Fruit fly (Drosophila melanogaster) whole organism, embryonic: Measurements from ENCODE around the gene RhoGAPp190.
A peak's percentile ranks its signal among the peaks of the same experiment; 100 is the strongest.

Experiments used
- C15 ChIP-seq: fragments of 200-800 bp; sonication (Bioruptor generic); IDR thresholded peaks from 3 replicates; pipeline ENCODE4 v1.3.6; 2022; ENCODE audit warnings: missing biosample characterization, missing genetic modification characterization
- CG11456 ChIP-seq: fragments of 200-800 bp; sonication (Bioruptor generic); IDR thresholded peaks from 3 replicates; pipeline ENCODE4 v1.3.6; 2022; ENCODE audit warnings: missing biosample characterization, missing genetic modification characterization
- CG11504 ChIP-seq: fragments of 200-800 bp; sonication (Bioruptor generic); optimal IDR thresholded peaks from 3 replicates; lab custom pipeline; 2019; ENCODE audit warnings: missing biosample characterization, mild to moderate bottlenecking, missing genetic modification characterization, moderate library complexity
- CG12071 ChIP-seq: fragments of 200-800 bp; sonication (Bioruptor generic); optimal IDR thresholded peaks from 3 replicates; lab custom pipeline; 2018; ENCODE audit warnings: missing biosample characterization, mild to moderate bottlenecking, missing genetic modification characterization
- CG14965 ChIP-seq: fragments of 200-800 bp; sonication (Bioruptor generic); optimal IDR thresholded peaks from 2 replicates; lab custom pipeline; 2016; ENCODE audit warnings: missing biosample characterization, missing genetic modification characterization, borderline replicate concordance
- CG17328 ChIP-seq: fragments of 200-800 bp; sonication (Bioruptor generic); IDR thresholded peaks from 2 replicates; pipeline ENCODE4 v1.3.6; 2022; ENCODE audit warnings: missing biosample characterization, missing genetic modification characterization
- CG17361 ChIP-seq: fragments of 200-800 bp; sonication (Bioruptor generic); IDR thresholded peaks from 3 replicates; pipeline ENCODE4 v1.3.6; 2022; ENCODE audit warnings: missing biosample characterization, missing genetic modification characterization
- CG2202 ChIP-seq: fragments of 200-800 bp; sonication (Bioruptor generic); optimal IDR thresholded peaks from 2 replicates; lab custom pipeline; 2018; ENCODE audit warnings: missing biosample characterization, mild to moderate bottlenecking, missing genetic modification characterization
- CG30020 ChIP-seq: fragments of 200-800 bp; optimal IDR thresholded peaks from 2 replicates; lab custom pipeline; 2019; ENCODE audit warnings: missing biosample characterization, mild to moderate bottlenecking, missing genetic modification characterization, moderate library complexity
- CG30431 ChIP-seq: fragments of 200-800 bp; sonication (Bioruptor generic); optimal IDR thresholded peaks from 2 replicates; lab custom pipeline; 2017; ENCODE audit warnings: missing biosample characterization, missing genetic modification characterization
- CG3407 ChIP-seq: fragments of 200-800 bp; sonication (Bioruptor generic); optimal IDR thresholded peaks from 2 replicates; lab custom pipeline; 2018; ENCODE audit warnings: missing biosample characterization, mild to moderate bottlenecking, missing genetic modification characterization
- CG3838 ChIP-seq: fragments of 200-800 bp; sonication (Bioruptor generic); optimal IDR thresholded peaks from 3 replicates; lab custom pipeline; 2016; ENCODE audit warnings: missing biosample characterization, missing genetic modification characterization
- CG42726 ChIP-seq: fragments of 200-800 bp; sonication (Bioruptor generic); IDR thresholded peaks from 2 replicates; pipeline ENCODE4 v1.3.6; 2022; ENCODE audit warnings: missing biosample characterization, missing genetic modification characterization; ENCODE audit not compliant: partially characterized antibody
- CG7556 ChIP-seq: fragments of 200-800 bp; sonication (Bioruptor generic); optimal IDR thresholded peaks from 2 replicates; lab custom pipeline; 2017; ENCODE audit warnings: missing biosample characterization, mild to moderate bottlenecking, missing genetic modification characterization
- CG8478 ChIP-seq: fragments of >200 bp; optimal IDR thresholded peaks from 2 replicates; lab custom pipeline; 2018
- CkIIα-i1 ChIP-seq: fragments of 200-800 bp; sonication (Bioruptor generic); IDR thresholded peaks from 2 replicates; pipeline ENCODE4 v1.3.6; 2022; ENCODE audit warnings: missing biosample characterization, missing genetic modification characterization
- D19A ChIP-seq: fragments of 200-800 bp; optimal IDR thresholded peaks from 3 replicates; lab custom pipeline; 2019; ENCODE audit warnings: missing biosample characterization, mild to moderate bottlenecking, missing genetic modification characterization, moderate library complexity
- Dbx ChIP-seq: fragments of 200-800 bp; sonication (Bioruptor generic); IDR thresholded peaks from 3 replicates; pipeline ENCODE4 v1.3.6; 2022; ENCODE audit warnings: missing biosample characterization, missing genetic modification characterization
- Dll ChIP-seq: fragments of 200-800 bp; sonication (Bioruptor generic); IDR thresholded peaks from 4 replicates; pipeline ENCODE4 v1.3.6; 2022; ENCODE audit warnings: missing biosample characterization, missing genetic modification characterization; ENCODE audit not compliant: partially characterized antibody
- Fer1 ChIP-seq: fragments of 200-800 bp; sonication (Bioruptor generic); optimal IDR thresholded peaks from 2 replicates; lab custom pipeline; 2017; ENCODE audit warnings: missing biosample characterization, mild to moderate bottlenecking, missing genetic modification characterization
- H15 ChIP-seq: fragments of 200-800 bp; sonication (Bioruptor generic); IDR thresholded peaks from 3 replicates; pipeline ENCODE4 v1.3.6; 2022; ENCODE audit warnings: missing biosample characterization, missing genetic modification characterization
- Hand ChIP-seq: fragments of 200-800 bp; sonication (Bioruptor generic); optimal IDR thresholded peaks from 2 replicates; lab custom pipeline; 2017; ENCODE audit warnings: mild to moderate bottlenecking, missing biosample characterization, missing genetic modification reagents, missing genetic modification characterization
- Hr3 ChIP-seq: fragments of 200-800 bp; sonication (Bioruptor generic); optimal IDR thresholded peaks from 3 replicates; lab custom pipeline; 2016; ENCODE audit warnings: missing biosample characterization, missing genetic modification characterization
- Hr78 ChIP-seq, 2 experiments: fragments of 200-800 bp in 1 of 2; fragments of >200 bp in 1 of 2; sonication (Bioruptor generic) in 1 of 2; optimal IDR thresholded peaks; 2 replicates each; lab custom pipeline; 2017 to 2019; ENCODE audit warnings: missing biosample characterization in 2 of 2, missing genetic modification characterization in 2 of 2, mild to moderate bottlenecking in 1 of 2, moderate library complexity in 1 of 2
- Jarid2 ChIP-seq: fragments of 200-800 bp; sonication (Bioruptor generic); optimal IDR thresholded peaks from 3 replicates; lab custom pipeline; 2017; ENCODE audit warnings: mild to moderate bottlenecking, missing biosample characterization, missing genetic modification reagents, missing genetic modification characterization
- Kr ChIP-seq: fragments of 200-800 bp; sonication (Bioruptor generic); optimal IDR thresholded peaks from 2 replicates; lab custom pipeline; 2017; ENCODE audit warnings: missing biosample characterization, mild to moderate bottlenecking, missing genetic modification characterization
- MBD-R2 ChIP-seq: fragments of 200-800 bp; sonication (Bioruptor generic); IDR thresholded peaks from 2 replicates; pipeline ENCODE4 v1.3.6; 2022; ENCODE audit warnings: missing biosample characterization, missing genetic modification characterization
- Mad ChIP-seq: fragments of 200-800 bp; sonication (Bioruptor generic); optimal IDR thresholded peaks from 2 replicates; lab custom pipeline; 2016; ENCODE audit warnings: missing biosample characterization, missing genetic modification characterization
- Med ChIP-seq: fragments of 200-800 bp; sonication (Bioruptor generic); peaks from one replicate; lab custom pipeline; 2016; ENCODE audit warnings: missing biosample characterization, missing genetic modification characterization, mild to moderate bottlenecking, inconsistent platforms, moderate library complexity
- NFAT ChIP-seq: fragments of 200-800 bp; sonication (Bioruptor generic); IDR thresholded peaks from 2 replicates; pipeline ENCODE4 v1.3.6; 2022; ENCODE audit warnings: missing biosample characterization, missing genetic modification characterization
- Pdp1 ChIP-seq, 2 experiments: fragments of 200-800 bp; sonication (Bioruptor generic); optimal IDR thresholded peaks; 3 replicates each; lab custom pipeline; 2016; ENCODE audit warnings: missing biosample characterization in 2 of 2, missing genetic modification characterization in 2 of 2, mild to moderate bottlenecking in 1 of 2, moderate library complexity in 1 of 2
- Stat92E ChIP-seq, 3 experiments: fragments of >200 bp in 2 of 3; fragments of 200-800 bp in 1 of 3; sonication (Bioruptor generic) in 1 of 3; optimal IDR thresholded peaks; 2 replicates each; lab custom pipeline; 2017 to 2019; ENCODE audit warnings: missing biosample characterization in 3 of 3, missing genetic modification characterization in 3 of 3, mild to moderate bottlenecking in 1 of 3, moderate library complexity in 1 of 3
- abd-A ChIP-seq: fragments of 200-800 bp; sonication (Bioruptor generic); optimal IDR thresholded peaks from 3 replicates; lab custom pipeline; 2019; ENCODE audit warnings: missing biosample characterization, mild to moderate bottlenecking, missing genetic modification characterization, moderate library complexity
- ash1 ChIP-seq: fragments of 200-800 bp; sonication (Bioruptor generic); optimal IDR thresholded peaks from 2 replicates; lab custom pipeline; 2018; ENCODE audit warnings: missing biosample characterization, mild to moderate bottlenecking, missing genetic modification characterization
- chif ChIP-seq, 2 experiments: fragments of 200-800 bp; sonication (Bioruptor generic); optimal IDR thresholded peaks; 3 replicates each; lab custom pipeline; 2016; ENCODE audit warnings: missing biosample characterization in 2 of 2, missing genetic modification characterization in 2 of 2
- chm ChIP-seq: fragments of 200-800 bp; sonication (Bioruptor generic); IDR thresholded peaks from 2 replicates; pipeline ENCODE4 v1.3.6; 2022; ENCODE audit warnings: missing biosample characterization, missing genetic modification characterization
- dan ChIP-seq: fragments of 200-800 bp; sonication (Bioruptor generic); IDR thresholded peaks from 2 replicates; pipeline ENCODE4 v1.3.6; 2022; ENCODE audit warnings: missing biosample characterization, missing genetic modification characterization
- dmrt99B ChIP-seq: fragments of 200-800 bp; sonication (Bioruptor generic); optimal IDR thresholded peaks from 2 replicates; lab custom pipeline; 2018; ENCODE audit warnings: missing biosample characterization, mild to moderate bottlenecking, missing genetic modification characterization, moderate library complexity
- fd3F ChIP-seq: fragments of 200-800 bp; sonication (Bioruptor generic); optimal IDR thresholded peaks from 2 replicates; lab custom pipeline; 2018; ENCODE audit warnings: missing biosample characterization, mild to moderate bottlenecking, missing genetic modification characterization, moderate library complexity
- ftz-f1 ChIP-seq: fragments of 200-800 bp; sonication (Bioruptor generic); optimal IDR thresholded peaks from 2 replicates; lab custom pipeline; 2016; ENCODE audit warnings: missing biosample characterization, missing genetic modification characterization
- gcm ChIP-seq: fragments of 200-800 bp; sonication (Bioruptor generic); optimal IDR thresholded peaks from 2 replicates; lab custom pipeline; 2019; ENCODE audit warnings: missing biosample characterization, mild to moderate bottlenecking, missing genetic modification characterization, moderate library complexity
- ham ChIP-seq: fragments of 200-800 bp; sonication (Bioruptor generic); IDR thresholded peaks from 2 replicates; pipeline ENCODE4 v1.3.6; 2022; ENCODE audit warnings: missing biosample characterization, missing genetic modification characterization
- maf-S ChIP-seq: fragments of 200-800 bp; sonication (Bioruptor generic); optimal IDR thresholded peaks from 2 replicates; lab custom pipeline; 2016; ENCODE audit warnings: missing biosample characterization, missing genetic modification characterization
- scrt ChIP-seq: fragments of 200-800 bp; sonication (Bioruptor generic); optimal IDR thresholded peaks from 2 replicates; lab custom pipeline; 2018; ENCODE audit warnings: missing biosample characterization, mild to moderate bottlenecking, missing genetic modification characterization, moderate library complexity
- sim ChIP-seq: fragments of 200-800 bp; sonication (Bioruptor generic); IDR thresholded peaks from 2 replicates; pipeline ENCODE4 v1.3.6; 2022; ENCODE audit warnings: missing biosample characterization, missing genetic modification characterization
- slou ChIP-seq: fragments of 200-800 bp; sonication (Bioruptor generic); optimal IDR thresholded peaks from 3 replicates; lab custom pipeline; 2016; ENCODE audit warnings: missing biosample characterization, missing genetic modification characterization
- slp2 ChIP-seq: fragments of 200-800 bp; sonication (Bioruptor generic); optimal IDR thresholded peaks from 2 replicates; lab custom pipeline; 2016; ENCODE audit warnings: missing biosample characterization, missing genetic modification characterization
- tx ChIP-seq: fragments of 200-800 bp; sonication (Bioruptor generic); optimal IDR thresholded peaks from 2 replicates; lab custom pipeline; 2016; ENCODE audit warnings: missing biosample characterization, missing genetic modification characterization
- z ChIP-seq: fragments of 200-800 bp; sonication (Bioruptor generic); IDR thresholded peaks from 3 replicates; pipeline ENCODE4 v1.3.6; 2022; ENCODE audit warnings: missing biosample characterization, missing genetic modification characterization

RhoGAPp190 gene

dm6 chrX:17698864-17699504 is 46.6 kb upstream of the RhoGAPp190 start (continued):
- TF ChIP-seq D19A (tag; lab: Kevin White, UChicago) (peak; percentile 99), CG14965 (GFP tag; lab: Kevin White, UChicago) (peak; percentile 18), C15 (GFP tag; lab: Robert Waterston, UW) (no peak), Dll (GFP tag; lab: Robert Waterston, UW) (no peak), gcm (GFP tag; lab: Kevin White, UChicago) (peak; percentile 86), sim (GFP tag; lab: Robert Waterston, UW) (peak; percentile 60), scrt (peak; percentile 85), Fer1 (GFP tag; lab: Kevin White, UChicago) (peak; percentile 90), dan (GFP tag; lab: Robert Waterston, UW) (no peak), fd3F (GFP tag; lab: Kevin White, UChicago) (peak; percentile 78), dmrt99B (tag; lab: Kevin White, UChicago) (peak; percentile 91), NFAT (GFP tag; lab: Robert Waterston, UW) (no peak), Jarid2 (GFP tag; lab: Kevin White, UChicago) (peak; percentile 57), CG30431 (GFP tag; lab: Kevin White, UChicago) (peak; percentile 74), Mad (peak; percentile 81), Hr78 (GFP tag; optimal IDR thresholded peaks at IDR 0.05; lab: Kevin White, UChicago) (peak in 1 of 2 experiments; percentile 70), Stat92E (GFP tag; optimal IDR thresholded peaks at IDR 0.05; lab: Kevin White, UChicago) (peak in 1 of 3 experiments; percentile 58), Kr (GFP tag; lab: Kevin White, UChicago) (no peak), slp2 (peak; percentile 72), Med (GFP tag; lab: Kevin White, UChicago) (peak; percentile 94), slou (GFP tag; lab: Kevin White, UChicago) (peak; percentile 72), Hr3 (GFP tag; lab: Kevin White, UChicago) (peak; percentile 84), ham (0 out of 2 replicates have a peak, but pooled peaks have one; percentile 39), chif (GFP tag; optimal IDR thresholded peaks at IDR 0.05; lab: Kevin White, UChicago) (peak; percentile 69 to 86), CG30020 (tag; lab: Kevin White, UChicago) (peak; percentile 67), CG8478 (no peak), H15 (GFP tag; lab: Robert Waterston, UW) (peak; percentile 57; the same call in 1 of the 3 replicates), Pdp1 (GFP tag; optimal IDR thresholded peaks at IDR 0.05; lab: Kevin White, UChicago) (peak; percentile 82 to 84), CG12071 (peak; percentile 57), CG7556 (peak; percentile 96), abd-A (tag; lab: Kevin White, UChicago) (no peak), ash1 (GFP tag; lab: Kevin White, UChicago) (no peak), CG2202 (tag; lab: Kevin White, UChicago) (peak; percentile 34), ftz-f1 (GFP tag; lab: Kevin White, UChicago) (peak; percentile 79), Dbx (GFP tag; lab: Robert Waterston, UW) (peak; percentile 86; the same call in 2 of the 3 replicates), CG17361 (GFP tag; lab: Robert Waterston, UW) (peak; percentile 96), CkIIα-i1 (GFP tag; lab: Robert Waterston, UW) (no peak), CG3407 (GFP tag; lab: Kevin White, UChicago) (peak; percentile 71), tx (GFP tag; lab: Kevin White, UChicago) (peak; percentile 71), Hand (peak; percentile 75), CG11456 (GFP tag; lab: Robert Waterston, UW) (peak; percentile 79; the same call in 2 of the 3 replicates), chm (no peak), maf-S (GFP tag; lab: Kevin White, UChicago) (peak; percentile 75), z (0 out of 3 replicates have a peak, but pooled peaks have one; percentile 16), CG3838 (GFP tag; lab: Kevin White, UChicago) (peak; percentile 62), CG11504 (tag; lab: Kevin White, UChicago) (peak; percentile 91), CG17328 (GFP tag; lab: Robert Waterston, UW) (no peak), MBD-R2 (peak; percentile 16; the same call in 1 of the 2 replicates), CG42726 (GFP tag; lab: Robert Waterston, UW) (no peak)
